Fruit fly (Drosophila melanogaster) S2 (cell line): ENCODE measurements around the gene CG6006.

Source experiments
- CG8478 ChIP-seq: fragments of >200 bp; optimal IDR thresholded peaks from 2 replicates; lab custom pipeline; 2018
- CTCF ChIP-seq, 2 experiments: fragments of >200 bp; optimal IDR thresholded peaks; 2 replicates each; lab custom pipeline; 2018

- TF ChIP-seq CTCF (optimal IDR thresholded peaks at IDR 0.05; lab: Kevin White, UChicago) (no peak), CG8478 (lab: Kevin White, UChicago) (no peak)
These were observed 59.9 kb downstream of the CG6006 start for dm6 chr3R:16214474-16215318.
